Worm (Caenorhabditis elegans) whole organism, late embryonic: ENCODE measurements around the gene morc-1.

Source experiments
- C08G9.2 ChIP-seq: sonication (generic microtip); optimal IDR thresholded peaks from 2 replicates; lab custom pipeline; 2016; ENCODE audit warnings: mild to moderate bottlenecking, missing genetic modification characterization, moderate library complexity, missing compliant biosample characterization
- ama-1 ChIP-seq: fragments of 150-350 bp; optimal IDR thresholded peaks from 2 replicates; lab custom pipeline; 2014
- ceh-31 ChIP-seq: sonication (generic microtip); optimal IDR thresholded peaks from 2 replicates; lab custom pipeline; 2016; ENCODE audit warnings: missing genetic modification characterization, missing compliant biosample characterization
- hlh-6 ChIP-seq: sonication (generic microtip); optimal IDR thresholded peaks from 2 replicates; lab custom pipeline; 2016; ENCODE audit warnings: missing genotype, missing genetic modification characterization, missing compliant biosample characterization
- lin-11 ChIP-seq: fragments of 200-800 bp; sonication (Bioruptor generic); optimal IDR thresholded peaks from 2 replicates; lab custom pipeline; 2018; ENCODE audit warnings: mild to moderate bottlenecking, missing genetic modification characterization, missing compliant biosample characterization
- nhr-11 ChIP-seq: fragments of 150-350 bp; optimal IDR thresholded peaks from 2 replicates; lab custom pipeline; 2014; ENCODE audit warnings: missing biosample characterization, missing genetic modification characterization
- npax-4 ChIP-seq: sonication (generic microtip); optimal IDR thresholded peaks from 2 replicates; lab custom pipeline; 2016; ENCODE audit warnings: missing genetic modification characterization, missing compliant biosample characterization
- pag-3 ChIP-seq: sonication (generic microtip); optimal IDR thresholded peaks from 2 replicates; lab custom pipeline; 2016; ENCODE audit warnings: missing compliant biosample characterization, missing genetic modification characterization, borderline replicate concordance
- pat-9 ChIP-seq: fragments of 200-800 bp; sonication (Bioruptor generic); optimal IDR thresholded peaks from 2 replicates; lab custom pipeline; 2018; ENCODE audit warnings: mild to moderate bottlenecking, missing genetic modification characterization, moderate library complexity, missing compliant biosample characterization
- pha-4 ChIP-seq: fragments of 150-350 bp; optimal IDR thresholded peaks from 2 replicates; lab custom pipeline; 2018; ENCODE audit warnings: missing biosample characterization, missing genetic modification reagents, missing genetic modification characterization
- sox-4 ChIP-seq: sonication (generic microtip); optimal IDR thresholded peaks from 2 replicates; lab custom pipeline; 2017; ENCODE audit warnings: mild to moderate bottlenecking, missing genetic modification characterization, inconsistent platforms, missing compliant biosample characterization
- unc-55 ChIP-seq: sonication (generic microtip); optimal IDR thresholded peaks from 2 replicates; lab custom pipeline; 2017; ENCODE audit warnings: missing biosample characterization, missing genetic modification reagents, missing genetic modification characterization

DNA sequence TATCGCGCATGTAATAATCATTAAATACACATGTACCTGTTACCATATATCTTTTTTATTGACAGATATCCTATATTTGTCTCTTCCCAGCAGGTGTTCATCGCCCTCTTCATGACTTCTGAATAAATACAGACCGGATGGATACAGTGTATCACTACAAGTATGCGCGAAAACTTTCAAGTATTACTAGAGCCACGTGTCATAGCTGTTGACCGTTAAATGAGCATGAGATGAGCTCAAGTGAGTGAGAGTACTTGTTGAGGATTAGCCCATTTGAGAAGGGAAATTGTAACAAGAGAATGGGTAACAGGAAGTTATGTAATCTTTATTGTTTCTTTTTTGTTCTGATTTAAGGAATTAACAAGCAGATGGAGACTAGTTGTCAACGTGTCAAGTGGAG is 38.4 kb upstream of the morc-1 start:
- TF ChIP-seq ceh-31 (tag; lab: Kevin White, UChicago): no peak
- no peak for TF ChIP-seq pha-4 (tag; lab: Kevin White, UChicago)
- TF ChIP-seq hlh-6 (tag; lab: Kevin White, UChicago): no peak
- TF ChIP-seq C08G9.2 (tag; lab: Kevin White, UChicago): no peak
- TF ChIP-seq ama-1 (lab: Kevin White, UChicago): no peak
- no peak for TF ChIP-seq lin-11 (tag; lab: Kevin White, UChicago)
- TF ChIP-seq npax-4 (tag; lab: Kevin White, UChicago): no peak
- TF ChIP-seq pat-9 (tag; lab: Kevin White, UChicago): no peak
- no peak for TF ChIP-seq sox-4 (tag; lab: Kevin White, UChicago)
- no peak for TF ChIP-seq nhr-11
- no peak for TF ChIP-seq unc-55 (GFP tag; lab: Kevin White, UChicago)
- TF ChIP-seq pag-3 (tag; lab: Kevin White, UChicago): no peak
